Worm (Caenorhabditis elegans): ENCODE results near the gene eat-6.

Gene eat-6

ce11 chrV:13085917-13086552 lies 43.8 kb downstream of the eat-6 start (continued):
- TF ChIP-seq unc-3 (GFP tag; conservative IDR thresholded peaks at IDR 0.05) = no peak
- TF ChIP-seq unc-3 (tag; optimal IDR thresholded peaks at IDR 0.05) = no peak
- peak; percentile 14 for TF ChIP-seq ref-2 (tag; optimal IDR thresholded peaks at IDR 0.05)
- TF ChIP-seq ceh-6 (GFP tag; optimal IDR thresholded peaks at IDR 0.05) = no peak
- TF ChIP-seq syd-9 (tag; optimal IDR thresholded peaks at IDR 0.05) = peak; percentile 20
- TF ChIP-seq elt-2 (tag; optimal IDR thresholded peaks at IDR 0.05) = peak; percentile 10
- peak; percentile 90 for TF ChIP-seq unc-55 (GFP tag; optimal IDR thresholded peaks at IDR 0.05)
- no peak for TF ChIP-seq sdc-2 (tag; optimal IDR thresholded peaks at IDR 0.05)
- no peak for TF ChIP-seq hlh-30 (tag; optimal IDR thresholded peaks at IDR 0.05; ENCODE audit: insufficient read depth)
- no peak for TF ChIP-seq ahr-1 (tag; optimal IDR thresholded peaks at IDR 0.05)
- TF ChIP-seq ceh-18 (tag; optimal IDR thresholded peaks at IDR 0.05) = peak; percentile 91
- no peak for TF ChIP-seq ceh-45 (GFP tag; IDR thresholded peaks at IDR 0.05)
- TF ChIP-seq dve-1 (tag; optimal IDR thresholded peaks at IDR 0.05) = no peak
- no peak for TF ChIP-seq fax-1 (tag; optimal IDR thresholded peaks at IDR 0.05)
- peak; percentile 28 for TF ChIP-seq C08G9.2 (tag; optimal IDR thresholded peaks at IDR 0.05)
- TF ChIP-seq Y22D7AL.16 (tag; optimal IDR thresholded peaks at IDR 0.05) = no peak
- no peak for TF ChIP-seq elt-4 (tag; optimal IDR thresholded peaks at IDR 0.05)
- TF ChIP-seq ceh-48 (tag; optimal IDR thresholded peaks at IDR 0.05) = no peak
- no peak for TF ChIP-seq sox-2 (GFP tag; IDR thresholded peaks at IDR 0.05)
- TF ChIP-seq che-1 (tag; optimal IDR thresholded peaks at IDR 0.05) = no peak

- TF ChIP-seq elt-2 (tag; optimal IDR thresholded peaks at IDR 0.05) = peak; percentile 39
- TF ChIP-seq ceh-6 (GFP tag; optimal IDR thresholded peaks at IDR 0.05) = no peak
These were observed 44.6 kb downstream of the eat-6 start for ce11 chrV:13085227-13085640.

ce11 chrV:13083751-13084672 lies 45.8 kb downstream of the eat-6 start:
- TF ChIP-seq pha-4 (tag; optimal IDR thresholded peaks at IDR 0.05) (no peak), Y22D7AL.16 (tag; optimal IDR thresholded peaks at IDR 0.05) (no peak), hlh-8 (tag; optimal IDR thresholded peaks at IDR 0.05) (no peak), hlh-15 (tag; optimal IDR thresholded peaks at IDR 0.05) (no peak), lim-6 (tag; optimal IDR thresholded peaks at IDR 0.05) (no peak), gmeb-2 (tag; optimal IDR thresholded peaks at IDR 0.05) (no peak), unc-42 (tag; optimal IDR thresholded peaks at IDR 0.05) (peak; percentile 31), unc-3 (GFP tag; conservative IDR thresholded peaks at IDR 0.05) (no peak), unc-3 (tag; optimal IDR thresholded peaks at IDR 0.05) (no peak), hlh-13 (GFP tag; optimal IDR thresholded peaks at IDR 0.05) (no peak), ceh-24 (tag; optimal IDR thresholded peaks at IDR 0.05) (no peak), fax-1 (tag; optimal IDR thresholded peaks at IDR 0.05) (no peak), tbx-2 (tag; optimal IDR thresholded peaks at IDR 0.05) (no peak), ceh-18 (tag; optimal IDR thresholded peaks at IDR 0.05) (peak; percentile 54), ceh-31 (tag; optimal IDR thresholded peaks at IDR 0.05) (no peak), rnt-1 (tag; optimal IDR thresholded peaks at IDR 0.05) (no peak), pqm-1 (tag; optimal IDR thresholded peaks at IDR 0.05) (no peak), pros-1 (tag; optimal IDR thresholded peaks at IDR 0.05) (no peak), ceh-30 (tag; optimal IDR thresholded peaks at IDR 0.05) (no peak)

ce11 chrV:13082442-13083126 lies 47.2 kb downstream of the eat-6 start, which contains the start of gene C34B4.2:
TSS of gene C34B4.2 (plus strand) at chrV:13083055.
- peak; percentile 29 for TF ChIP-seq ceh-31 (tag; optimal IDR thresholded peaks at IDR 0.05)
- peak; percentile 41 for TF ChIP-seq unc-42 (tag; optimal IDR thresholded peaks at IDR 0.05)
- no peak for TF ChIP-seq unc-86 (tag; optimal IDR thresholded peaks at IDR 0.05)
- peak; percentile 77 for TF ChIP-seq ceh-34 (tag; optimal IDR thresholded peaks at IDR 0.05)
- TF ChIP-seq pat-9 (tag; optimal IDR thresholded peaks at IDR 0.05) = peak; percentile 0
- peak; percentile 45 for TF ChIP-seq tbx-2 (tag; optimal IDR thresholded peaks at IDR 0.05)
- no peak for TF ChIP-seq odd-2 (tag; optimal IDR thresholded peaks at IDR 0.05)
- TF ChIP-seq rnt-1 (tag; optimal IDR thresholded peaks at IDR 0.05) = peak; percentile 7
- no peak for TF ChIP-seq ceh-45 (GFP tag; IDR thresholded peaks at IDR 0.05)
- no peak for TF ChIP-seq fax-1 (tag; optimal IDR thresholded peaks at IDR 0.05)
- peak; percentile 35 for TF ChIP-seq ceh-2 (tag; optimal IDR thresholded peaks at IDR 0.05)
- TF ChIP-seq ztf-16 (tag; optimal IDR thresholded peaks at IDR 0.05) = no peak
- peak; percentile 94 for TF ChIP-seq ceh-18 (tag; optimal IDR thresholded peaks at IDR 0.05)
- peak; percentile 11 for TF ChIP-seq elt-2 (tag; optimal IDR thresholded peaks at IDR 0.05)
- TF ChIP-seq ceh-6 (GFP tag; optimal IDR thresholded peaks at IDR 0.05) = no peak
- peak; percentile 57 for TF ChIP-seq ceh-19 (GFP tag; optimal IDR thresholded peaks at IDR 0.05)

Data from whole organism, late embryonic.